Worm (Caenorhabditis elegans) whole organism, L2 larva: ENCODE data around the gene sma-6.

Source experiments
- ZK546.5 ChIP-seq: sonication (generic microtip); optimal IDR thresholded peaks from 2 replicates; lab custom pipeline; 2017; ENCODE audit warnings: missing biosample characterization, missing genetic modification characterization
- alr-1 ChIP-seq: fragments of 150-350 bp; optimal IDR thresholded peaks from 2 replicates; lab custom pipeline; 2014; ENCODE audit warnings: missing biosample characterization, missing genetic modification characterization
- ama-1 ChIP-seq: fragments of 150-350 bp; optimal IDR thresholded peaks from 2 replicates; lab custom pipeline; 2018; ENCODE audit warnings: inconsistent platforms
- elt-1 ChIP-seq: fragments of 150-350 bp; optimal IDR thresholded peaks from 2 replicates; lab custom pipeline; 2014; ENCODE audit warnings: missing biosample characterization, missing genetic modification characterization
- elt-3 ChIP-seq: sonication (generic microtip); optimal IDR thresholded peaks from 2 replicates; lab custom pipeline; 2017; ENCODE audit warnings: missing biosample characterization, missing genetic modification characterization
- lin-11 ChIP-seq: fragments of 150-350 bp; sonication (generic microtip); optimal IDR thresholded peaks from 2 replicates; lab custom pipeline; 2014; ENCODE audit warnings: missing biosample characterization, missing genetic modification characterization, inconsistent platforms, mixed read lengths
- lin-39 ChIP-seq: fragments of 150-350 bp; optimal IDR thresholded peaks from 2 replicates; lab custom pipeline; 2014; ENCODE audit warnings: missing biosample characterization, missing genetic modification reagents, missing genetic modification characterization
- nhr-129 ChIP-seq: fragments of 150-350 bp; optimal IDR thresholded peaks from 2 replicates; lab custom pipeline; 2014; ENCODE audit warnings: missing biosample characterization, missing genetic modification characterization
- nhr-6 ChIP-seq: fragments of 150-350 bp; optimal IDR thresholded peaks from 2 replicates; lab custom pipeline; 2014; ENCODE audit warnings: missing biosample characterization, missing genetic modification characterization
- skn-1 ChIP-seq: sonication (generic microtip); optimal IDR thresholded peaks from 2 replicates; lab custom pipeline; 2017; ENCODE audit warnings: missing biosample characterization, missing genetic modification characterization
- snpc-4 ChIP-seq: fragments of 150-350 bp; optimal IDR thresholded peaks from 2 replicates; lab custom pipeline; 2014; ENCODE audit warnings: missing biosample characterization, missing genetic modification characterization
- unc-39 ChIP-seq: fragments of 150-350 bp; optimal IDR thresholded peaks from 2 replicates; lab custom pipeline; 2014; ENCODE audit warnings: missing biosample characterization, missing genetic modification characterization
- unc-55 ChIP-seq: fragments of 150-350 bp; sonication (generic microtip); optimal IDR thresholded peaks from 3 replicates; lab custom pipeline; 2014; ENCODE audit warnings: missing biosample characterization, missing genetic modification reagents, missing genetic modification characterization
- zag-1 ChIP-seq: fragments of 150-350 bp; optimal IDR thresholded peaks from 2 replicates; lab custom pipeline; 2014; ENCODE audit warnings: missing biosample characterization, missing genetic modification characterization

DNA sequence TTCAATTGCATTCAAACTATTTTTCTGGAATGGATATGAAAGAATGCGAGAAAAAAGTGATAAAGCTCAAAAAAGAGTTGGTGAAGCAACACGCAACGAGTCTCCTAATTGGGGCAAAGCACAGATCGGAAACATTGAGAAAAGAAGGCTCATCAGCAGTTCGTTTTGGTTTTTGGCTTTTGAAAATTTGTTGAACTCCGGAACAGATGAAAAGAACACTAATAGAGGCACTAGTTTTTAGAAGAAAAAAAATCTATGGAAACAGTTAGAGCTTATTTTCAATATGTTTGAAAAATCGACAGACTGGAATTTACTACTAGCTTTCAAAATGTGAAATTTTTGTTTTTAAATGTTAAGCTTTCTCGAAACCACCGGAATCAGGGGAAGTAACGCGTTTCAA is 12.4 kb upstream of the sma-6 start:
- TF ChIP-seq alr-1 (tag; lab: Kevin White, UChicago) = no peak
- no peak for TF ChIP-seq nhr-6
- TF ChIP-seq snpc-4 (tag; lab: Kevin White, UChicago) = no peak
- no peak for TF ChIP-seq ama-1 (lab: Kevin White, UChicago)
- TF ChIP-seq elt-3 (tag; lab: Kevin White, UChicago) = no peak
- TF ChIP-seq lin-11 (tag; lab: Kevin White, UChicago) = no peak
- TF ChIP-seq skn-1 = no peak
- no peak for TF ChIP-seq elt-1
- TF ChIP-seq zag-1 (tag; lab: Kevin White, UChicago) = no peak
- TF ChIP-seq nhr-129 (tag; lab: Kevin White, UChicago) = no peak
- no peak for TF ChIP-seq ZK546.5 (tag; lab: Kevin White, UChicago)
- no peak for TF ChIP-seq unc-39 (tag; lab: Kevin White, UChicago)
- no peak for TF ChIP-seq unc-55 (GFP tag; lab: Kevin White, UChicago)
- no peak for TF ChIP-seq lin-39 (tag; lab: Kevin White, UChicago)
